Fruit fly (Drosophila melanogaster) whole organism, embryonic: Measurements from ENCODE around the gene UQCR-14.

Experiments used
- Asciz ChIP-seq: fragments of 200-800 bp; sonication (Bioruptor generic); optimal IDR thresholded peaks from 2 replicates; lab custom pipeline; 2017; ENCODE audit warnings: missing biosample characterization, mild to moderate bottlenecking, missing genetic modification characterization, missing genetic modification reagents
- CG10321 ChIP-seq: fragments of 200-800 bp; sonication (Bioruptor generic); IDR thresholded peaks from 2 replicates; pipeline ENCODE4 v1.3.6; 2022; ENCODE audit warnings: missing biosample characterization, missing genetic modification characterization
- CG10565 ChIP-seq: fragments of 200-800 bp; sonication (Bioruptor generic); optimal IDR thresholded peaks from 3 replicates; lab custom pipeline; 2016; ENCODE audit warnings: missing biosample characterization, mild to moderate bottlenecking, missing genetic modification characterization
- CG11085 ChIP-seq: fragments of 200-800 bp; sonication (Bioruptor generic); IDR thresholded peaks from 2 replicates; pipeline ENCODE4 v1.3.6; 2022; ENCODE audit warnings: missing biosample characterization, missing genetic modification characterization
- CG11456 ChIP-seq: fragments of 200-800 bp; sonication (Bioruptor generic); IDR thresholded peaks from 3 replicates; pipeline ENCODE4 v1.3.6; 2022; ENCODE audit warnings: missing biosample characterization, missing genetic modification characterization
- CG12942 ChIP-seq: fragments of 200-800 bp; sonication (Bioruptor generic); optimal IDR thresholded peaks from 3 replicates; lab custom pipeline; 2016; ENCODE audit warnings: missing biosample characterization, missing genetic modification characterization
- CG14710 ChIP-seq: fragments of 200-800 bp; sonication (Bioruptor generic); optimal IDR thresholded peaks from 3 replicates; lab custom pipeline; 2019; ENCODE audit warnings: missing biosample characterization, mild to moderate bottlenecking, missing genetic modification characterization, moderate library complexity
- CG15073 ChIP-seq: fragments of 200-800 bp; sonication (Bioruptor generic); optimal IDR thresholded peaks from 2 replicates; lab custom pipeline; 2016; ENCODE audit warnings: missing biosample characterization, missing genetic modification characterization
- CG15269 ChIP-seq: fragments of 200-800 bp; sonication (Bioruptor generic); optimal IDR thresholded peaks from 2 replicates; lab custom pipeline; 2018; ENCODE audit warnings: missing biosample characterization, mild to moderate bottlenecking, missing genetic modification characterization, moderate library complexity
- CG15479 ChIP-seq: fragments of 200-800 bp; sonication (Bioruptor generic); optimal IDR thresholded peaks from 3 replicates; lab custom pipeline; 2019; ENCODE audit warnings: missing biosample characterization, mild to moderate bottlenecking, missing genetic modification characterization, moderate library complexity
- CG1647 ChIP-seq: fragments of 200-800 bp; sonication (Bioruptor generic); optimal IDR thresholded peaks from 3 replicates; lab custom pipeline; 2016; ENCODE audit warnings: missing biosample characterization, missing genetic modification characterization
- CG16863 ChIP-seq: fragments of 200-800 bp; sonication (Bioruptor generic); optimal IDR thresholded peaks from 3 replicates; lab custom pipeline; 2016; ENCODE audit warnings: missing biosample characterization, missing genetic modification characterization
- CG17328 ChIP-seq: fragments of 200-800 bp; sonication (Bioruptor generic); IDR thresholded peaks from 2 replicates; pipeline ENCODE4 v1.3.6; 2022; ENCODE audit warnings: missing biosample characterization, missing genetic modification characterization
- CG17359 ChIP-seq: fragments of 200-800 bp; sonication (Bioruptor generic); optimal IDR thresholded peaks from 3 replicates; lab custom pipeline; 2018; ENCODE audit warnings: missing biosample characterization, mild to moderate bottlenecking, missing genetic modification characterization, moderate library complexity
- CG17361 ChIP-seq: fragments of 200-800 bp; sonication (Bioruptor generic); IDR thresholded peaks from 3 replicates; pipeline ENCODE4 v1.3.6; 2022; ENCODE audit warnings: missing biosample characterization, missing genetic modification characterization
- CG17612 ChIP-seq: fragments of 200-800 bp; sonication (Bioruptor generic); IDR thresholded peaks from 2 replicates; pipeline ENCODE4 v1.3.6; 2022; ENCODE audit warnings: missing biosample characterization, missing genetic modification characterization
- CG2678 ChIP-seq: fragments of 200-800 bp; sonication (Bioruptor generic); optimal IDR thresholded peaks from 3 replicates; lab custom pipeline; 2019; ENCODE audit warnings: missing biosample characterization, mild to moderate bottlenecking, missing genetic modification characterization, moderate library complexity
- CG3281 ChIP-seq: fragments of 200-800 bp; sonication (Bioruptor generic); optimal IDR thresholded peaks from 3 replicates; lab custom pipeline; 2017; ENCODE audit warnings: missing biosample characterization, mild to moderate bottlenecking, missing genetic modification characterization
- CG43689 ChIP-seq: fragments of 200-800 bp; sonication (Bioruptor generic); IDR thresholded peaks from 2 replicates; pipeline ENCODE4 v1.3.6; 2022; ENCODE audit warnings: missing biosample characterization, missing genetic modification characterization
- CG7372 ChIP-seq: fragments of 200-800 bp; sonication (Bioruptor generic); IDR thresholded peaks from 2 replicates; pipeline ENCODE4 v1.3.6; 2022; ENCODE audit warnings: missing biosample characterization, missing genetic modification characterization
- CG7928 ChIP-seq: fragments of 200-800 bp; sonication (Bioruptor generic); optimal IDR thresholded peaks from 2 replicates; lab custom pipeline; 2017; ENCODE audit warnings: missing biosample characterization, mild to moderate bottlenecking, missing genetic modification characterization
- CG8089 ChIP-seq: fragments of 200-800 bp; sonication (Bioruptor generic); optimal IDR thresholded peaks from 3 replicates; lab custom pipeline; 2016; ENCODE audit warnings: missing biosample characterization, missing genetic modification characterization
- CG8281 ChIP-seq: fragments of 200-800 bp; sonication (Bioruptor generic); optimal IDR thresholded peaks from 2 replicates; lab custom pipeline; 2018; ENCODE audit warnings: missing biosample characterization, mild to moderate bottlenecking, missing genetic modification characterization, moderate library complexity
- CG8765 ChIP-seq: fragments of 200-800 bp; sonication (Bioruptor generic); IDR thresholded peaks from 2 replicates; pipeline ENCODE4 v1.3.6; 2022; ENCODE audit warnings: missing biosample characterization, missing genetic modification characterization
- Chrac-16 ChIP-seq: fragments of 200-800 bp; sonication (Bioruptor generic); optimal IDR thresholded peaks from 3 replicates; lab custom pipeline; 2016; ENCODE audit warnings: missing biosample characterization, missing genetic modification characterization
- HLH3B ChIP-seq: fragments of 200-800 bp; sonication (Bioruptor generic); IDR thresholded peaks from 2 replicates; pipeline ENCODE4 v1.3.6; 2022; ENCODE audit warnings: missing biosample characterization, missing genetic modification characterization
- Mrtf ChIP-seq: fragments of 200-800 bp; sonication (Bioruptor generic); IDR thresholded peaks from 3 replicates; pipeline ENCODE4 v1.3.6; 2022; ENCODE audit warnings: missing biosample characterization, missing genetic modification characterization
- Opbp ChIP-seq: fragments of 200-800 bp; sonication (Bioruptor generic); IDR thresholded peaks from 3 replicates; pipeline ENCODE4 v1.3.6; 2022; ENCODE audit warnings: missing biosample characterization, missing genetic modification characterization; ENCODE audit not compliant: partially characterized antibody
- Ravus ChIP-seq: fragments of 200-800 bp; sonication (Bioruptor generic); IDR thresholded peaks from 2 replicates; pipeline ENCODE4 v1.3.6; 2022; ENCODE audit warnings: missing biosample characterization, missing genetic modification characterization
- Rx ChIP-seq: fragments of 200-800 bp; sonication (Bioruptor generic); IDR thresholded peaks from 2 replicates; pipeline ENCODE4 v1.3.6; 2022; ENCODE audit warnings: missing biosample characterization, missing genetic modification characterization
- Spps ChIP-seq: fragments of 200-800 bp; sonication (Bioruptor generic); optimal IDR thresholded peaks from 2 replicates; lab custom pipeline; 2018; ENCODE audit warnings: missing biosample characterization, mild to moderate bottlenecking, missing genetic modification characterization
- Ssrp ChIP-seq: fragments of 200-800 bp; sonication (Bioruptor generic); optimal IDR thresholded peaks from 2 replicates; lab custom pipeline; 2018; ENCODE audit warnings: missing biosample characterization, mild to moderate bottlenecking, missing genetic modification characterization, moderate library complexity
- Usf ChIP-seq: fragments of 200-800 bp; sonication (Bioruptor generic); optimal IDR thresholded peaks from 2 replicates; lab custom pipeline; 2017; ENCODE audit warnings: missing genotype, missing biosample characterization, missing genetic modification characterization
- bsh ChIP-seq, 2 experiments: fragments of 200-800 bp; sonication (Bioruptor generic); optimal IDR thresholded peaks; 2 replicates each; lab custom pipeline; 2017 to 2018; ENCODE audit warnings: mild to moderate bottlenecking in 2 of 2, missing biosample characterization in 2 of 2, missing genetic modification characterization in 2 of 2, moderate library complexity in 1 of 2
- dati ChIP-seq: fragments of 200-800 bp; sonication (Bioruptor generic); IDR thresholded peaks from 2 replicates; pipeline ENCODE4 v1.3.6; 2022; ENCODE audit warnings: missing biosample characterization, missing genetic modification characterization
- dpn ChIP-seq, 2 experiments: fragments of 200-800 bp; sonication (Bioruptor generic); optimal IDR thresholded peaks; 3 replicates each; lab custom pipeline; 2016; ENCODE audit warnings: missing biosample characterization in 2 of 2, missing genetic modification characterization in 2 of 2
- emc ChIP-seq: fragments of 200-800 bp; sonication (Bioruptor generic); optimal IDR thresholded peaks from 2 replicates; lab custom pipeline; 2016; ENCODE audit warnings: missing biosample characterization, missing genetic modification characterization
- exex ChIP-seq: fragments of 200-800 bp; sonication (Bioruptor generic); optimal IDR thresholded peaks from 4 replicates; lab custom pipeline; 2018; ENCODE audit warnings: missing biosample characterization, mild to moderate bottlenecking, missing genetic modification characterization, moderate library complexity
- gcm2 ChIP-seq: fragments of 200-800 bp; sonication (Bioruptor generic); optimal IDR thresholded peaks from 2 replicates; lab custom pipeline; 2016; ENCODE audit warnings: missing biosample characterization, missing genetic modification characterization
- grn ChIP-seq: fragments of 200-800 bp; sonication (Bioruptor generic); optimal IDR thresholded peaks from 3 replicates; lab custom pipeline; 2017; ENCODE audit warnings: missing biosample characterization, missing genetic modification characterization
- her ChIP-seq: fragments of 200-800 bp; sonication (Bioruptor generic); optimal IDR thresholded peaks from 2 replicates; lab custom pipeline; 2016; ENCODE audit warnings: missing biosample characterization, missing genetic modification characterization
- ken ChIP-seq: fragments of 200-800 bp; sonication (Bioruptor generic); IDR thresholded peaks from 3 replicates; pipeline ENCODE4 v1.3.6; 2022; ENCODE audit warnings: missing biosample characterization, missing genetic modification characterization
- lilli ChIP-seq: fragments of 200-800 bp; sonication (Bioruptor generic); optimal IDR thresholded peaks from 3 replicates; lab custom pipeline; 2016; ENCODE audit warnings: missing biosample characterization, missing genetic modification characterization
- mam ChIP-seq: fragments of 200-800 bp; sonication (Bioruptor generic); optimal IDR thresholded peaks from 3 replicates; lab custom pipeline; 2016; ENCODE audit warnings: missing biosample characterization, missing genetic modification characterization
- onecut ChIP-seq: fragments of 200-800 bp; sonication (Bioruptor generic); IDR thresholded peaks from 2 replicates; pipeline ENCODE4 v1.3.6; 2022; ENCODE audit warnings: missing biosample characterization, missing genetic modification characterization
- pros ChIP-seq: fragments of 200-800 bp; sonication (Bioruptor generic); optimal IDR thresholded peaks from 3 replicates; lab custom pipeline; 2019; ENCODE audit warnings: missing biosample characterization, mild to moderate bottlenecking, missing genetic modification characterization, moderate library complexity
- run ChIP-seq: fragments of 200-800 bp; sonication (Bioruptor generic); optimal IDR thresholded peaks from 3 replicates; lab custom pipeline; 2018; ENCODE audit warnings: missing biosample characterization, mild to moderate bottlenecking, missing genetic modification characterization
- unpg ChIP-seq: fragments of 200-800 bp; sonication (Bioruptor generic); optimal IDR thresholded peaks from 3 replicates; lab custom pipeline; 2018; ENCODE audit warnings: missing biosample characterization, mild to moderate bottlenecking, missing genetic modification characterization, moderate library complexity
- wek ChIP-seq: fragments of 200-800 bp; sonication (Bioruptor generic); optimal IDR thresholded peaks from 3 replicates; lab custom pipeline; 2018; ENCODE audit warnings: missing biosample characterization, mild to moderate bottlenecking, missing genetic modification characterization, moderate library complexity
- zen2 ChIP-seq: fragments of 200-800 bp; sonication (Bioruptor generic); IDR thresholded peaks from 3 replicates; pipeline ENCODE4 v1.3.6; 2022; ENCODE audit warnings: missing biosample characterization, missing genetic modification characterization; ENCODE audit not compliant: partially characterized antibody

Gene UQCR-14

DNA sequence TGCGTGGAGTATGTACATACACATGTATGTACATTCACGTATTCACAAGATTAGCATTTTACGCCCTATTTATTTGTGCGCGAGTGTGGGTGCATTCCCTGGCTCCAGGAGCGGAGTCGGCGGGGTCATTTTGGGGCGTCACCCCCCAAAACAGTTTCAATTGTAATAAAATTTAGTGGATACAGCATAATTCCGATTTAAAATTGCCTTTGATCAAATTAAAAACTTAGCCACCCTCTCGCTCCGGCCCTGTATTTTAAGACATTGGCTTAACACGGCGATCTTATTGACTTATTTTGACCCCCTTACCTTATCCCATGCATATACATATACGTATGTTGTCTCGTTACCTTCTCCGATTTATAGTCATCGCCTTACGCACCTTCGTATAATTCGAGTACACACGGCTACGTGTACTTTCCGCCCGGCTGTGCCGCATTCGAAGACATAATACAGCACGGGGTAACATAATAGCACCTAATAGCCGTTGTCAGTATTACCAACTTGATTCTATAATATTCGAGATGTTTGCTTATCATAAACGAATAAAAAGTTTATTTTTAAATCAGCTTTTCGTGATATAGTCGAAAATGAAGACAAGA is 6.6 kb upstream of the UQCR-14 start (continued):
- TF ChIP-seq CG15073 (GFP tag; lab: Kevin White, UChicago): no peak
- peak; percentile 26 for TF ChIP-seq CG8281 (tag; lab: Kevin White, UChicago)
- peak; percentile 56; the same call in 2 of the 3 replicates for TF ChIP-seq Opbp
- TF ChIP-seq emc: peak; percentile 31
- TF ChIP-seq CG17612 (GFP tag; lab: Robert Waterston, UW): peak; percentile 85
- TF ChIP-seq gcm2 (GFP tag; lab: Kevin White, UChicago): peak; percentile 56
- peak; percentile 85 for TF ChIP-seq onecut
- TF ChIP-seq CG7928 (GFP tag; lab: Kevin White, UChicago): no peak
- TF ChIP-seq CG3281 (GFP tag; lab: Kevin White, UChicago): peak; percentile 67
- peak; percentile 52 for TF ChIP-seq run (tag; lab: Kevin White, UChicago)
- TF ChIP-seq Usf: peak; percentile 68
- TF ChIP-seq CG17328 (GFP tag; lab: Robert Waterston, UW): peak; percentile 80
- TF ChIP-seq Mrtf (GFP tag; lab: Robert Waterston, UW): peak; percentile 89
- TF ChIP-seq CG10565 (GFP tag; lab: Kevin White, UChicago): peak; percentile 4
- TF ChIP-seq CG11085: peak; percentile 85
- peak; percentile 82 to 94 for TF ChIP-seq dpn (GFP tag; optimal IDR thresholded peaks at IDR 0.05; lab: Kevin White, UChicago)
- peak; percentile 68 for TF ChIP-seq unpg (GFP tag; lab: Kevin White, UChicago)
- peak; percentile 39 for TF ChIP-seq CG14710
- peak; percentile 60 for TF ChIP-seq CG10321 (GFP tag; lab: Robert Waterston, UW)
- peak; percentile 66 for TF ChIP-seq Ravus (GFP tag; lab: Robert Waterston, UW)
- no peak for TF ChIP-seq Spps (tag; lab: Kevin White, UChicago)
- TF ChIP-seq CG16863 (GFP tag; lab: Kevin White, UChicago): peak; percentile 64
- TF ChIP-seq CG2678 (tag; lab: Kevin White, UChicago): peak; percentile 88
- TF ChIP-seq CG17359: peak; percentile 76
- TF ChIP-seq exex (tag; lab: Kevin White, UChicago): no peak
- peak; percentile 57 for TF ChIP-seq Asciz (GFP tag; lab: Kevin White, UChicago)
- peak; percentile 70 for TF ChIP-seq CG43689 (GFP tag; lab: Robert Waterston, UW)
- peak; percentile 90 for TF ChIP-seq lilli (GFP tag; lab: Kevin White, UChicago)
- peak; percentile 80 for TF ChIP-seq CG15269 (tag; lab: Kevin White, UChicago)
- TF ChIP-seq HLH3B (GFP tag; lab: Robert Waterston, UW): peak; percentile 90
- TF ChIP-seq bsh (GFP tag; optimal IDR thresholded peaks at IDR 0.05; lab: Kevin White, UChicago): peak; percentile 50 to 76
- peak; percentile 71 for TF ChIP-seq CG8089 (GFP tag; lab: Kevin White, UChicago)
- peak; percentile 87 for TF ChIP-seq ken (GFP tag; lab: Robert Waterston, UW)
- TF ChIP-seq CG11456 (GFP tag; lab: Robert Waterston, UW): peak; percentile 94
- peak; percentile 69 for TF ChIP-seq dati (GFP tag; lab: Robert Waterston, UW)
- peak; percentile 89 for TF ChIP-seq CG7372
- peak; percentile 19 for TF ChIP-seq pros
- no peak for TF ChIP-seq grn (GFP tag; lab: Kevin White, UChicago)
- TF ChIP-seq CG1647: peak; percentile 64
- TF ChIP-seq CG17361 (GFP tag; lab: Robert Waterston, UW): peak; percentile 57
- peak; percentile 65 for TF ChIP-seq CG12942
- TF ChIP-seq Ssrp (tag; lab: Kevin White, UChicago): peak; percentile 75
- peak; percentile 45 for TF ChIP-seq her
- TF ChIP-seq wek: peak; percentile 48
- TF ChIP-seq Chrac-16 (GFP tag; lab: Kevin White, UChicago): peak; percentile 74
- peak; percentile 81 for TF ChIP-seq Rx
- no peak for TF ChIP-seq zen2 (GFP tag; lab: Robert Waterston, UW)
- no peak for TF ChIP-seq CG15479 (GFP tag; lab: Kevin White, UChicago)
- peak; percentile 96 for TF ChIP-seq mam (GFP tag; lab: Kevin White, UChicago)
- TF ChIP-seq CG8765 (GFP tag; lab: Robert Waterston, UW): peak; percentile 70
